Fruit fly (Drosophila melanogaster): Measurements from ENCODE around the gene Nedd8.

Gene Nedd8

DNA sequence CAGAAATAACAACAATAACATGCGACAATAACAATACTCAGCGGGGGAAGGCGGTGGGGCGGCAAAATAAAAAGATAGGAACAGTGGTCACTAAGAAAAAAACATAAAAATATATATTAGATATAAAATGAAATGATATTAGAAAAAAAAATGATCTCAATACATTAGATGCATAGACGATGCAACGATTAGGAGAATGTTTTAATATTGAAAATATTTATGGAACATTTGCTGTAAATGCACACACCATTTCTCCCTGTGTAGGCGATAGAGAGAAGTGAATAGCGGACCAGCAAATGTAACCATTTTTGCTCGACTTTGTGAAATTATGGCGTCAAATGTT, 14.5 kb upstream of the Nedd8 start (continued):
- TF ChIP-seq mld (GFP tag; IDR thresholded peaks at IDR 0.05; ENCODE audit: partially characterized antibody): no peak
- peak; percentile 44 for TF ChIP-seq CG31365 (tag; optimal IDR thresholded peaks at IDR 0.05)
- peak; percentile 46 for TF ChIP-seq CG7271 (tag; optimal IDR thresholded peaks at IDR 0.05)
- peak; percentile 52 for TF ChIP-seq dimm (GFP tag; IDR thresholded peaks at IDR 0.05)
- TF ChIP-seq Mes4 (GFP tag; optimal IDR thresholded peaks at IDR 0.05): no peak
- TF ChIP-seq CG17328 (GFP tag; IDR thresholded peaks at IDR 0.05): peak; percentile 85
- TF ChIP-seq CG7372 (GFP tag; IDR thresholded peaks at IDR 0.05): peak; percentile 91
- no peak for TF ChIP-seq CG3995 (GFP tag; optimal IDR thresholded peaks at IDR 0.05)
- TF ChIP-seq yki (optimal IDR thresholded peaks at IDR 0.05): no peak
- peak; percentile 40; the same call in 2 of the 3 replicates for TF ChIP-seq jigr1 (GFP tag; IDR thresholded peaks at IDR 0.05)
- TF ChIP-seq CG4360 (GFP tag; IDR thresholded peaks at IDR 0.05): 0 out of 2 replicates have a peak, but pooled peaks have one; percentile 51
- peak; percentile 73 for TF ChIP-seq Ravus (GFP tag; IDR thresholded peaks at IDR 0.05)
- peak; percentile 88 for TF ChIP-seq otp (GFP tag; IDR thresholded peaks at IDR 0.05)
- TF ChIP-seq Awh (GFP tag; IDR thresholded peaks at IDR 0.05): peak; percentile 71
- peak; percentile 82 for TF ChIP-seq Oaz (GFP tag; IDR thresholded peaks at IDR 0.05)
- TF ChIP-seq sima (GFP tag; optimal IDR thresholded peaks at IDR 0.05): no peak
- no peak for TF ChIP-seq CG8944 (GFP tag; optimal IDR thresholded peaks at IDR 0.05)
- peak; percentile 68 for TF ChIP-seq CG8765 (GFP tag; IDR thresholded peaks at IDR 0.05)
- peak; percentile 86 for TF ChIP-seq toy (GFP tag; IDR thresholded peaks at IDR 0.05)
- TF ChIP-seq pho (GFP tag; optimal IDR thresholded peaks at IDR 0.05): peak; percentile 73
- TF ChIP-seq pum (GFP tag; optimal IDR thresholded peaks at IDR 0.05): peak; percentile 20
- TF ChIP-seq amos (GFP tag; IDR thresholded peaks at IDR 0.05; ENCODE audit: partially characterized antibody): no peak
- TF ChIP-seq CG32532 (GFP tag; IDR thresholded peaks at IDR 0.05): peak; percentile 97
- 0 out of 3 replicates have a peak, but pooled peaks have one; percentile 6 for TF ChIP-seq Optix (GFP tag; IDR thresholded peaks at IDR 0.05)
- peak; percentile 86 for TF ChIP-seq CG7839 (tag; optimal IDR thresholded peaks at IDR 0.05)
- peak; percentile 87 for TF ChIP-seq esg (GFP tag; conservative IDR thresholded peaks at IDR 0.05)
- peak; percentile 61 for TF ChIP-seq Deaf1 (tag; optimal IDR thresholded peaks at IDR 0.05)
- TF ChIP-seq hth (optimal IDR thresholded peaks at IDR 0.05): no peak
- TF ChIP-seq Eip74EF (GFP tag; optimal IDR thresholded peaks at IDR 0.05): peak in 1 of 2 experiments; percentile 28
- peak; percentile 57 for TF ChIP-seq CG30403 (GFP tag; optimal IDR thresholded peaks at IDR 0.05)
- peak; percentile 94 for TF ChIP-seq lmd (GFP tag; IDR thresholded peaks at IDR 0.05)
- peak; percentile 21 for TF ChIP-seq kah (GFP tag; optimal IDR thresholded peaks at IDR 0.05)
- TF ChIP-seq CG12155 (GFP tag; optimal IDR thresholded peaks at IDR 0.05): peak; percentile 59
- peak; percentile 91 for TF ChIP-seq Ada2b (GFP tag; IDR thresholded peaks at IDR 0.05)
- TF ChIP-seq CG7963 (GFP tag; IDR thresholded peaks at IDR 0.05; ENCODE audit: partially characterized antibody): no peak
- peak; percentile 94 for TF ChIP-seq dysf (GFP tag; IDR thresholded peaks at IDR 0.05)
- TF ChIP-seq CG15011 (GFP tag; optimal IDR thresholded peaks at IDR 0.05): peak; percentile 27
- TF ChIP-seq mirr (GFP tag; optimal IDR thresholded peaks at IDR 0.05): no peak
- TF ChIP-seq CG9932 (GFP tag; IDR thresholded peaks at IDR 0.05): peak; percentile 95
- peak; percentile 37 for TF ChIP-seq Vsx1 (GFP tag; optimal IDR thresholded peaks at IDR 0.05)
- TF ChIP-seq HmgD (GFP tag; optimal IDR thresholded peaks at IDR 0.05): no peak
- peak; percentile 6 for TF ChIP-seq stwl (tag; optimal IDR thresholded peaks at IDR 0.05)
- peak; percentile 84 for TF ChIP-seq ranshi (GFP tag; IDR thresholded peaks at IDR 0.05)
- peak; percentile 13 for TF ChIP-seq Myb (GFP tag; optimal IDR thresholded peaks at IDR 0.05)
- peak; percentile 34 for TF ChIP-seq CG4820 (GFP tag; optimal IDR thresholded peaks at IDR 0.05)
- TF ChIP-seq CG11504 (tag; optimal IDR thresholded peaks at IDR 0.05): peak; percentile 81
- TF ChIP-seq hbn (GFP tag; IDR thresholded peaks at IDR 0.05; ENCODE audit: partially characterized antibody): no peak
- TF ChIP-seq tll (GFP tag; optimal IDR thresholded peaks at IDR 0.05): no peak
- peak; percentile 74 for TF ChIP-seq CG6813 (GFP tag; optimal IDR thresholded peaks at IDR 0.05)
- peak; percentile 70 for TF ChIP-seq CG17385 (GFP tag; optimal IDR thresholded peaks at IDR 0.05)
- TF ChIP-seq Ets97D (GFP tag; optimal IDR thresholded peaks at IDR 0.05): peak; percentile 14
- TF ChIP-seq H2.0 (GFP tag; IDR thresholded peaks at IDR 0.05): peak; percentile 88

Measured in whole organism, embryonic.